Worm (Caenorhabditis elegans): ENCODE results near the gene zig-8.

The zig-8 gene

ce11 chrIII:13152697-13153391 is 33.2 kb downstream of the zig-8 start, which contains the start of gene Y39E4B.10 (continued):
- TF ChIP-seq elt-2 (tag; optimal IDR thresholded peaks at IDR 0.05) (no peak), C16A3.4 (tag; optimal IDR thresholded peaks at IDR 0.05) (no peak), ceh-8 (GFP tag; optimal IDR thresholded peaks at IDR 0.05) (no peak), pax-3 (tag; optimal IDR thresholded peaks at IDR 0.05) (no peak), ztf-11 (tag; optimal IDR thresholded peaks at IDR 0.05) (no peak), efl-1 (optimal IDR thresholded peaks at IDR 0.05) (peak; percentile 65 to 69), efl-1 (GFP tag; optimal IDR thresholded peaks at IDR 0.05 in 1 of 2) (peak; percentile 74 to 97), pag-3 (tag; optimal IDR thresholded peaks at IDR 0.05; ENCODE audit: borderline replicate concordance, insufficient read depth) (no peak), egl-13 (tag; optimal IDR thresholded peaks at IDR 0.05) (peak; percentile 5), unc-62 (GFP tag; optimal IDR thresholded peaks at IDR 0.05) (no peak), blmp-1 (tag; optimal IDR thresholded peaks at IDR 0.05) (peak; percentile 2), nhr-84 (tag; optimal IDR thresholded peaks at IDR 0.05) (no peak), hlh-17 (GFP tag; optimal IDR thresholded peaks at IDR 0.05; ENCODE audit: borderline replicate concordance) (no peak), skn-1 (tag; optimal IDR thresholded peaks at IDR 0.05) (peak; percentile 3), C04F5.9 (tag; optimal IDR thresholded peaks at IDR 0.05) (no peak), snu-23 (GFP tag; optimal IDR thresholded peaks at IDR 0.05) (peak; percentile 57), egl-27 (tag; optimal IDR thresholded peaks at IDR 0.05) (no peak), ceh-63 (GFP tag; optimal IDR thresholded peaks at IDR 0.05) (no peak), ceh-82 (tag; optimal IDR thresholded peaks at IDR 0.05) (peak in 2 of 3 experiments; percentile 26 to 27), mef-2 (tag; optimal IDR thresholded peaks at IDR 0.05) (no peak), sptf-1 (tag; optimal IDR thresholded peaks at IDR 0.05) (no peak), nhr-237 (tag; optimal IDR thresholded peaks at IDR 0.05) (no peak), nhr-12 (tag; optimal IDR thresholded peaks at IDR 0.05) (no peak), nhr-76 (tag; optimal IDR thresholded peaks at IDR 0.05) (no peak), nhr-28 (tag; optimal IDR thresholded peaks at IDR 0.05) (no peak), nhr-19 (GFP tag; conservative IDR thresholded peaks at IDR 0.05) (peak; percentile 12), swsn-7 (tag; optimal IDR thresholded peaks at IDR 0.05) (peak; percentile 51), nhr-90 (tag; optimal IDR thresholded peaks at IDR 0.05; ENCODE audit: poor library complexity) (no peak), lin-35 (GFP tag; optimal IDR thresholded peaks at IDR 0.05) (peak in 1 of 2 experiments; percentile 76), pqm-1 (tag; optimal IDR thresholded peaks at IDR 0.05) (no peak), elt-3 (tag; optimal IDR thresholded peaks at IDR 0.05) (peak in 1 of 6 experiments; percentile 46)

- TF ChIP-seq blmp-1 (tag; optimal IDR thresholded peaks at IDR 0.05) (no peak), sup-37 (GFP tag; optimal IDR thresholded peaks at IDR 0.05) (no peak), dsc-1 (tag; optimal IDR thresholded peaks at IDR 0.05) (no peak), nhr-19 (GFP tag; conservative IDR thresholded peaks at IDR 0.05) (no peak), ces-1 (GFP tag; optimal IDR thresholded peaks at IDR 0.05) (no peak), irx-1 (tag; optimal IDR thresholded peaks at IDR 0.05) (no peak), nhr-12 (tag; optimal IDR thresholded peaks at IDR 0.05) (no peak), nhr-76 (tag; optimal IDR thresholded peaks at IDR 0.05) (no peak)
Observed at ce11 chrIII:13153517-13153916, 33.9 kb downstream of the zig-8 start, which contains the start of gene abce-1. abce-1 (plus strand) TSS chrIII:13153817.

- TF ChIP-seq ama-1 (optimal IDR thresholded peaks at IDR 0.05) (no peak), pax-3 (tag; optimal IDR thresholded peaks at IDR 0.05) (peak; percentile 18), pag-3 (tag; optimal IDR thresholded peaks at IDR 0.05; ENCODE audit: borderline replicate concordance, insufficient read depth) (no peak), lin-39 (tag; optimal IDR thresholded peaks at IDR 0.05) (no peak), alr-1 (tag; optimal IDR thresholded peaks at IDR 0.05; ENCODE audit: borderline replicate concordance) (no peak), ztf-11 (tag; optimal IDR thresholded peaks at IDR 0.05) (no peak), fkh-8 (tag; optimal IDR thresholded peaks at IDR 0.05) (no peak), unc-86 (tag; optimal IDR thresholded peaks at IDR 0.05) (no peak), aha-1 (tag; optimal IDR thresholded peaks at IDR 0.05) (no peak), mab-9 (GFP tag; IDR thresholded peaks at IDR 0.05) (no peak), unc-98 (GFP tag; IDR thresholded peaks at IDR 0.05) (no peak), hlh-4 (tag; optimal IDR thresholded peaks at IDR 0.05) (no peak), snu-23 (GFP tag; optimal IDR thresholded peaks at IDR 0.05) (no peak), nhr-84 (tag; optimal IDR thresholded peaks at IDR 0.05) (no peak), unc-30 (tag; optimal IDR thresholded peaks at IDR 0.05) (no peak), isw-1 (GFP tag; IDR thresholded peaks at IDR 0.05) (peak; percentile 13; the same call in 1 of the 2 replicates), ets-5 (GFP tag; IDR thresholded peaks at IDR 0.05) (no peak), efl-1 (optimal IDR thresholded peaks at IDR 0.05) (peak; percentile 66 to 78), efl-1 (GFP tag; optimal IDR thresholded peaks at IDR 0.05 in 1 of 2) (peak; percentile 63 to 97), lir-3 (tag; optimal IDR thresholded peaks at IDR 0.05; ENCODE audit: poor library complexity) (no peak), nhr-28 (tag; optimal IDR thresholded peaks at IDR 0.05) (no peak)
Observed at ce11 chrIII:13160636-13161035, 41.0 kb downstream of the zig-8 start.
